Fruit fly (Drosophila melanogaster) whole organism, pupa: Measurements from ENCODE around the gene Hmx.

Source experiments
- CG10348 ChIP-seq: fragments of 200-800 bp; sonication (Bioruptor generic); IDR thresholded peaks from 2 replicates; pipeline ENCODE4 v1.3.6; 2022; ENCODE audit warnings: missing biosample characterization, missing genetic modification characterization
- CG12605 ChIP-seq: fragments of 200-800 bp; sonication (Bioruptor generic); IDR thresholded peaks from 2 replicates; pipeline ENCODE4 v1.3.6; 2022; ENCODE audit warnings: missing biosample characterization, missing genetic modification characterization
- CG13204 ChIP-seq: fragments of 200-800 bp; sonication (Bioruptor generic); optimal IDR thresholded peaks from 2 replicates; lab custom pipeline; 2018; ENCODE audit warnings: missing biosample characterization, mild to moderate bottlenecking, missing genetic modification characterization, moderate library complexity
- CG14655 ChIP-seq: fragments of 200-800 bp; sonication (Bioruptor generic); optimal IDR thresholded peaks from 3 replicates; lab custom pipeline; 2017; ENCODE audit warnings: mild to moderate bottlenecking, missing biosample characterization, missing genetic modification reagents, missing genetic modification characterization
- CG15710 ChIP-seq: fragments of 200-800 bp; sonication (Bioruptor generic); optimal IDR thresholded peaks from 2 replicates; lab custom pipeline; 2018; ENCODE audit warnings: missing biosample characterization, mild to moderate bottlenecking, missing genetic modification characterization, moderate library complexity
- CG17806 ChIP-seq: fragments of 200-800 bp; sonication (Bioruptor generic); optimal IDR thresholded peaks from 2 replicates; lab custom pipeline; 2018; ENCODE audit warnings: missing biosample characterization, mild to moderate bottlenecking, missing genetic modification characterization, moderate library complexity
- CG32121 ChIP-seq: fragments of 200-800 bp; sonication (Bioruptor generic); IDR thresholded peaks from 2 replicates; pipeline ENCODE4 v1.3.6; 2022; ENCODE audit warnings: missing biosample characterization, missing genetic modification characterization
- CG34367 ChIP-seq: fragments of 200-800 bp; sonication (Bioruptor generic); optimal IDR thresholded peaks from 2 replicates; lab custom pipeline; 2018; ENCODE audit warnings: missing biosample characterization, mild to moderate bottlenecking, missing genetic modification characterization
- CG4496 ChIP-seq: fragments of 200-800 bp; sonication (Bioruptor generic); IDR thresholded peaks from 3 replicates; pipeline ENCODE4 v1.3.6; 2022; ENCODE audit warnings: missing biosample characterization, missing genetic modification characterization
- CG8159 ChIP-seq: fragments of 200-800 bp; sonication (Bioruptor generic); optimal IDR thresholded peaks from 3 replicates; lab custom pipeline; 2018; ENCODE audit warnings: missing biosample characterization, mild to moderate bottlenecking, missing genetic modification characterization, moderate library complexity
- CG8301 ChIP-seq: fragments of 200-800 bp; sonication (Bioruptor generic); optimal IDR thresholded peaks from 2 replicates; lab custom pipeline; 2018; ENCODE audit warnings: missing biosample characterization, mild to moderate bottlenecking, missing genetic modification characterization
- CG9948 ChIP-seq: fragments of 200-800 bp; sonication (Bioruptor generic); optimal IDR thresholded peaks from 2 replicates; lab custom pipeline; 2018; ENCODE audit warnings: missing biosample characterization, mild to moderate bottlenecking, missing genetic modification characterization, moderate library complexity
- D1 ChIP-seq: fragments of 200-800 bp; sonication (Bioruptor generic); optimal IDR thresholded peaks from 2 replicates; lab custom pipeline; 2018; ENCODE audit warnings: missing biosample characterization, mild to moderate bottlenecking, missing genetic modification characterization, moderate library complexity
- EcR ChIP-seq: fragments of 200-800 bp; sonication (Bioruptor generic); optimal IDR thresholded peaks from 3 replicates; lab custom pipeline; 2019; ENCODE audit warnings: missing biosample characterization, missing genetic modification characterization, mild to moderate bottlenecking, moderate library complexity, missing genetic modification reagents
- Ets98B ChIP-seq: fragments of 200-800 bp; sonication (Bioruptor generic); IDR thresholded peaks from 2 replicates; pipeline ENCODE4 v1.3.6; 2022; ENCODE audit warnings: missing biosample characterization, missing genetic modification characterization
- Pif1A ChIP-seq: fragments of 200-800 bp; sonication (Bioruptor generic); optimal IDR thresholded peaks from 3 replicates; lab custom pipeline; 2016; ENCODE audit warnings: missing biosample characterization, missing genetic modification characterization
- Pif1B ChIP-seq: fragments of 200-800 bp; sonication (Bioruptor generic); optimal IDR thresholded peaks from 3 replicates; lab custom pipeline; 2016; ENCODE audit warnings: missing biosample characterization, missing genetic modification characterization
- Snoo ChIP-seq: fragments of 200-800 bp; sonication (Bioruptor generic); optimal IDR thresholded peaks from 3 replicates; lab custom pipeline; 2017; ENCODE audit warnings: missing biosample characterization, mild to moderate bottlenecking, missing genetic modification characterization, inconsistent platforms
- fd96Ca ChIP-seq: fragments of 200-800 bp; sonication (Bioruptor generic); IDR thresholded peaks from 3 replicates; pipeline ENCODE4 v1.3.6; 2022; ENCODE audit warnings: missing biosample characterization, missing genetic modification characterization
- gl ChIP-seq: fragments of 200-800 bp; sonication (Bioruptor generic); optimal IDR thresholded peaks from 2 replicates; lab custom pipeline; 2018; ENCODE audit warnings: missing biosample characterization, mild to moderate bottlenecking, missing genetic modification characterization
- rn ChIP-seq: fragments of 200-800 bp; sonication (Bioruptor generic); IDR thresholded peaks from 2 replicates; pipeline ENCODE4 v1.3.6; 2022; ENCODE audit warnings: missing biosample characterization, missing genetic modification characterization

Gene Hmx

DNA sequence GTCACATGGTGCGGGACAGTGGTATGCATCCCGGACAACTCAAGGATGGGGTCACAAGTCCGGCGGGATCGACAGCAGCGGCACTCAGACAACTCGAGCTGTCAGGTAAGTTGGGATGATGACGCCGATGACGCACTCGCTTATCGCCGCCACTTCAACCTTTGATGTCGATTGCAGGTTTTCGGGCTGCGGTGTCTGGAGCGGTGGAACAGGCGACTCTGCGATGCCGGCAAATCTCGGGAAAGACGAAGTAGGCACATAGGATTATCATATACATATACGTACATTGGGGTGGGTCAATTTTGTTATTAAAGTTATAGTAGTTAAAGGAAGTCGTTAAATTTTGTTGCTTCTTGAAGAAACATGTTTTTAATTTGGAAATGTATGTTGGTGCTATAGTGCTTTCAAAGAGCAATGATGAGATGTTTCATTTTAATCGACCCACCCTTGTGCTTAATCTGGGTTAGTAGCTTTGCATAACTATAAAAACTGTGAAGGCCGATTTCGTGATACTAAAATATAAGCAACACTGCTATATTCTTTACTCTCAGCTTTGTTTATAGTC is 22.1 kb upstream of the Hmx start:
- TF ChIP-seq CG13204 (GFP tag; lab: Kevin White, UChicago) (no peak), EcR (no peak), CG4496 (GFP tag; lab: Robert Waterston, UW) (no peak), CG17806 (tag; lab: Kevin White, UChicago) (peak; percentile 15), fd96Ca (GFP tag; lab: Robert Waterston, UW) (no peak), CG8301 (tag; lab: Kevin White, UChicago) (peak; percentile 4), CG15710 (tag; lab: Kevin White, UChicago) (peak; percentile 8), CG8159 (tag; lab: Kevin White, UChicago) (peak; percentile 14), CG10348 (GFP tag; lab: Robert Waterston, UW) (no peak)

DNA sequence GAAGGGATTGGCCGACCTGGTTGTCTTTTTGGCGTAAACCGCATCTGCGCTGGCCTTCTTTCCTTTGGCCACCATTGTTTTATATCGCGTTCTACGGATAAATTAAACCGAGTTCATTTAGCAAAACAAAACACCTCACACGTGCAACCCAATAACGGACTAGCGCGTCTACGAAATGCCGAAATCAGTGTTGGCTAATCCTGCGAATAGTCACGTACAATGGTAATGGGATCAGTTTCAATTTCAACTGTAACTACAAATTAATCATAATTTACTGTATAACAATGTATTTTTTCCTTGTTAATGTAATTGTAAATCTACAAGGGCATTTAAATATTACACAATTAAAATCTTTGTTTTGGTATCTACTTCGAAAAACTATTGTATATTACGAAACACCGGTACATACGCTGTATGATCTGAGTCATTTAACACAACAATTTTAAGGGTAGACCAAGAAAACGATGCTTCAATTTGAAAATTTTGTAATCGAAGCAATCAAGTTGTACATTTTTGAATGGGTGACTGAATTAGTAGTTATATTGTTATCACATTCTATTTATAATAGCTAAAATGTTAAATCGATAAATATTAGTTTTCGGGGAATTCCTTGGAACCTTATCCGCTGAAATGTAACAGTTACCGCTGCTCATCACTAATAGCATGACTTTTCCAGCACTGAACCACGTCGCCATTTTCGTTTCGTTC is 18.8 kb upstream of the Hmx start, which contains the start of gene SF1:
TSS of gene SF1 (plus strand) at position 633 of the 708 bp plus-strand sequence.
- TF ChIP-seq CG17806 (tag; lab: Kevin White, UChicago): no peak
- TF ChIP-seq CG8301 (tag; lab: Kevin White, UChicago): peak; percentile 27
- TF ChIP-seq CG9948: no peak
- TF ChIP-seq CG34367 (tag; lab: Kevin White, UChicago): no peak
- peak; percentile 18 for TF ChIP-seq CG15710 (tag; lab: Kevin White, UChicago)
- no peak for TF ChIP-seq EcR
- no peak for TF ChIP-seq CG12605 (GFP tag; lab: Robert Waterston, UW)
- no peak for TF ChIP-seq CG8159 (tag; lab: Kevin White, UChicago)
- TF ChIP-seq Snoo (tag; lab: Kevin White, UChicago): no peak
- TF ChIP-seq gl: no peak
- no peak for TF ChIP-seq CG4496 (GFP tag; lab: Robert Waterston, UW)
- TF ChIP-seq CG14655 (GFP tag; lab: Kevin White, UChicago): no peak
- no peak for TF ChIP-seq Pif1B (GFP tag; lab: Kevin White, UChicago)
- TF ChIP-seq rn: no peak
- no peak for TF ChIP-seq D1 (tag; lab: Kevin White, UChicago)

DNA sequence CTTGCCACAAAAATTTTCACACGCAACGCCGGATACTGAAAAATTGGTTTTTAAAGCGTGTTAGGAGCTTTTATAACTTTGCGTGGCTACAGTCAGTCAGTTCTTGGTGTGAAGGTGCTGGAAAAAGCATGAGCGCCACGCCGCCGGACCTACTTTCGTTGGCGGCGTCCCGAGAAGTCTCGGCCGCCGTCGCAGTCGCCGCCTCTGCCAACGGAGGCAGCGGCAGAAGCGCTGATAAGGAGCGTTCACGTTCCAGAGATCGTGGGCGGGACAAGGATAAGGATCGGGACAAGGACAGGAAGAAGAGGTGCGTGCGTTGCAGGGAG is 18.3 kb upstream of the Hmx start:
- no peak for TF ChIP-seq CG8301 (tag; lab: Kevin White, UChicago)

dm6 chr3R:17544594-17544993 is 14.1 kb upstream of the Hmx start:
- TF ChIP-seq gl: no peak
- no peak for TF ChIP-seq Pif1A (GFP tag; lab: Kevin White, UChicago)
- TF ChIP-seq CG15710 (tag; lab: Kevin White, UChicago): no peak
- no peak for TF ChIP-seq EcR
- TF ChIP-seq CG13204 (GFP tag; lab: Kevin White, UChicago): no peak
- TF ChIP-seq CG12605 (GFP tag; lab: Robert Waterston, UW): no peak
- no peak for TF ChIP-seq CG4496 (GFP tag; lab: Robert Waterston, UW)
- TF ChIP-seq Ets98B (GFP tag; lab: Robert Waterston, UW): no peak
- no peak for TF ChIP-seq Pif1B (GFP tag; lab: Kevin White, UChicago)
- no peak for TF ChIP-seq Snoo (tag; lab: Kevin White, UChicago)
- TF ChIP-seq CG14655 (GFP tag; lab: Kevin White, UChicago): no peak
- no peak for TF ChIP-seq CG17806 (tag; lab: Kevin White, UChicago)
- no peak for TF ChIP-seq CG9948
- TF ChIP-seq fd96Ca (GFP tag; lab: Robert Waterston, UW): no peak
- no peak for TF ChIP-seq rn
- no peak for TF ChIP-seq CG8159 (tag; lab: Kevin White, UChicago)
- no peak for TF ChIP-seq CG10348 (GFP tag; lab: Robert Waterston, UW)

DNA sequence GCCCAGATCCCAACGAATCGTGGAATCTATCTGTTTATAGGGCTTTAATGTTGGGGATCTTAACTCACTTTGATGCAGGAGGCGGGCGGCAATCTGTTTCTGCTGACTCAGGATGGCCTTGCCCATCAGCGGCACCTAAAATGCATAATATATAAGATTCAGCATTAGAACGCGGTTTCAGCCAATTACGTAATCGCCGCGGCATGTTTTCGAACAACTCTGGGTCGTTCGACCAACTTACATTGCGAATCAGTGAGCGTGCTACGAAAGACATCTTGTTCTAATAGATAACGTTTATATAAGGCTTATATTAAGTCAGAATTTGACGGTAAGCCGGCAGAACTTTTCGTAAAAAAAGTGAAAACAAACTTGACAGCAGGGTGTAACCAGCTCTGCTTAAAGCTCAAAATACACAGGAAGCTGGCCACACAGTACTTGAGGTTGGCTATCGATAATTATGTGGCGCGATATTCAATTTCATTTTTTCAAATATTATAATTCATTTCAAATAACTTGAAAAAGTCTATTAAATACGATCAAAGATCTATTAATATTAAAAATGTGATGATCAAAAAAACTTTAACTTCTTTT is 12.5 kb upstream of the Hmx start, which contains the start of gene Prx3:
TSS of gene Prx3 (minus strand) at position 417 of the 591 bp plus-strand sequence.
- TF ChIP-seq D1 (tag; lab: Kevin White, UChicago) (no peak), CG4496 (GFP tag; lab: Robert Waterston, UW) (no peak)

- no peak for TF ChIP-seq EcR
- no peak for TF ChIP-seq CG34367 (tag; lab: Kevin White, UChicago)
- TF ChIP-seq CG8159 (tag; lab: Kevin White, UChicago): no peak
- no peak for TF ChIP-seq fd96Ca (GFP tag; lab: Robert Waterston, UW)
- TF ChIP-seq CG9948: no peak
- no peak for TF ChIP-seq Snoo (tag; lab: Kevin White, UChicago)
- no peak for TF ChIP-seq CG4496 (GFP tag; lab: Robert Waterston, UW)
- no peak for TF ChIP-seq Pif1A (GFP tag; lab: Kevin White, UChicago)
- TF ChIP-seq Ets98B (GFP tag; lab: Robert Waterston, UW): no peak
- no peak for TF ChIP-seq CG8301 (tag; lab: Kevin White, UChicago)
- TF ChIP-seq CG32121 (GFP tag; lab: Robert Waterston, UW): no peak
- TF ChIP-seq CG12605 (GFP tag; lab: Robert Waterston, UW): no peak
- no peak for TF ChIP-seq CG15710 (tag; lab: Kevin White, UChicago)
- TF ChIP-seq CG17806 (tag; lab: Kevin White, UChicago): no peak
- TF ChIP-seq gl: no peak
Measured at dm6 chr3R:17549985-17550384, 8.7 kb upstream of the Hmx start.
